Worm (Caenorhabditis elegans) whole organism, late embryonic: ENCODE measurements around the gene C09E7.8.

Experiments used
- C08G9.2 ChIP-seq: sonication (generic microtip); optimal IDR thresholded peaks from 2 replicates; lab custom pipeline; 2016; ENCODE audit warnings: mild to moderate bottlenecking, missing genetic modification characterization, moderate library complexity, missing compliant biosample characterization
- C38D4.7 ChIP-seq: fragments of 200-800 bp; sonication (Bioruptor generic); optimal IDR thresholded peaks from 2 replicates; lab custom pipeline; 2018; ENCODE audit warnings: mild to moderate bottlenecking, missing genetic modification characterization, moderate library complexity, missing compliant biosample characterization
- K02D7.2 ChIP-seq: sonication (generic microtip); optimal IDR thresholded peaks from 2 replicates; lab custom pipeline; 2017; ENCODE audit warnings: mild to moderate bottlenecking, missing genetic modification characterization, missing compliant biosample characterization
- K09A11.1 ChIP-seq: sonication (generic microtip); optimal IDR thresholded peaks from 2 replicates; lab custom pipeline; 2017; ENCODE audit warnings: antibody characterized with exemption, mild to moderate bottlenecking, missing genetic modification characterization, missing compliant biosample characterization; ENCODE audit not compliant: insufficient read depth
- Y22D7AL.16 ChIP-seq: sonication (generic microtip); optimal IDR thresholded peaks from 2 replicates; lab custom pipeline; 2016; ENCODE audit warnings: missing genetic modification characterization, missing compliant biosample characterization
- ama-1 ChIP-seq: fragments of 150-350 bp; optimal IDR thresholded peaks from 2 replicates; lab custom pipeline; 2014
- ceh-14 ChIP-seq: sonication (generic microtip); optimal IDR thresholded peaks from 2 replicates; lab custom pipeline; 2016; ENCODE audit warnings: missing genotype, missing genetic modification characterization, missing compliant biosample characterization
- ceh-2 ChIP-seq: sonication (generic microtip); optimal IDR thresholded peaks from 2 replicates; lab custom pipeline; 2016; ENCODE audit warnings: missing genotype, missing genetic modification characterization, missing compliant biosample characterization
- ceh-24 ChIP-seq: sonication (generic microtip); optimal IDR thresholded peaks from 2 replicates; lab custom pipeline; 2016; ENCODE audit warnings: mild to moderate bottlenecking, missing genetic modification characterization, missing compliant biosample characterization
- ceh-30 ChIP-seq: fragments of 150-350 bp; optimal IDR thresholded peaks from 2 replicates; lab custom pipeline; 2014; ENCODE audit warnings: missing biosample characterization, missing genetic modification characterization
- ceh-34 ChIP-seq: sonication (generic microtip); optimal IDR thresholded peaks from 2 replicates; lab custom pipeline; 2016; ENCODE audit warnings: mild to moderate bottlenecking, missing genetic modification characterization, missing compliant biosample characterization
- ceh-45 ChIP-seq: fragments of 200-800 bp; sonication (Bioruptor generic); IDR thresholded peaks from 2 replicates; pipeline ENCODE4 v1.3.6; 2022; ENCODE audit warnings: missing genetic modification reagents, missing genetic modification characterization, missing compliant biosample characterization
- ceh-48 ChIP-seq: sonication (generic microtip); optimal IDR thresholded peaks from 2 replicates; lab custom pipeline; 2016; ENCODE audit warnings: missing genetic modification characterization, inconsistent platforms, missing compliant biosample characterization
- ceh-6 ChIP-seq: fragments of 200-800 bp; sonication (Bioruptor generic); optimal IDR thresholded peaks from 2 replicates; lab custom pipeline; 2018; ENCODE audit warnings: mild to moderate bottlenecking, missing genetic modification characterization, missing compliant biosample characterization
- che-1 ChIP-seq: sonication (generic microtip); optimal IDR thresholded peaks from 2 replicates; lab custom pipeline; 2016; ENCODE audit warnings: mild to moderate bottlenecking, missing genetic modification characterization, missing compliant biosample characterization
- ets-4 ChIP-seq: sonication (generic microtip); optimal IDR thresholded peaks from 2 replicates; lab custom pipeline; 2016; ENCODE audit warnings: missing genetic modification characterization, missing compliant biosample characterization
- fax-1 ChIP-seq: sonication (generic microtip); optimal IDR thresholded peaks from 2 replicates; lab custom pipeline; 2016; ENCODE audit warnings: missing genotype, missing genetic modification characterization, missing compliant biosample characterization
- fkh-6 ChIP-seq: sonication (generic microtip); optimal IDR thresholded peaks from 2 replicates; lab custom pipeline; 2016; ENCODE audit warnings: missing genetic modification characterization, missing compliant biosample characterization
- gmeb-2 ChIP-seq: sonication (generic microtip); optimal IDR thresholded peaks from 2 replicates; lab custom pipeline; 2016; ENCODE audit warnings: missing genetic modification characterization, inconsistent platforms, missing compliant biosample characterization
- hlh-13 ChIP-seq: fragments of 200-800 bp; sonication (Bioruptor generic); optimal IDR thresholded peaks from 2 replicates; lab custom pipeline; 2018; ENCODE audit warnings: mild to moderate bottlenecking, missing genetic modification characterization, missing compliant biosample characterization
- hlh-30 ChIP-seq: sonication (generic microtip); optimal IDR thresholded peaks from 2 replicates; lab custom pipeline; 2017; ENCODE audit warnings: antibody characterized with exemption, missing genetic modification characterization, missing compliant biosample characterization; ENCODE audit not compliant: insufficient read depth
- hlh-8 ChIP-seq: sonication (generic microtip); optimal IDR thresholded peaks from 2 replicates; lab custom pipeline; 2016; ENCODE audit warnings: missing genotype, missing genetic modification characterization, missing compliant biosample characterization
- lim-6 ChIP-seq: sonication (generic microtip); optimal IDR thresholded peaks from 2 replicates; lab custom pipeline; 2016; ENCODE audit warnings: missing genetic modification characterization, missing compliant biosample characterization
- lin-11 ChIP-seq: fragments of 200-800 bp; sonication (Bioruptor generic); optimal IDR thresholded peaks from 2 replicates; lab custom pipeline; 2018; ENCODE audit warnings: mild to moderate bottlenecking, missing genetic modification characterization, missing compliant biosample characterization
- nhr-232 ChIP-seq: sonication (generic microtip); optimal IDR thresholded peaks from 2 replicates; lab custom pipeline; 2016; ENCODE audit warnings: missing genetic modification characterization, missing compliant biosample characterization
- npax-4 ChIP-seq: sonication (generic microtip); optimal IDR thresholded peaks from 2 replicates; lab custom pipeline; 2016; ENCODE audit warnings: missing genetic modification characterization, missing compliant biosample characterization
- odd-2 ChIP-seq: sonication (generic microtip); optimal IDR thresholded peaks from 2 replicates; lab custom pipeline; 2017; ENCODE audit warnings: antibody characterized with exemption, mild to moderate bottlenecking, missing genetic modification characterization, missing compliant biosample characterization
- pag-3 ChIP-seq: sonication (generic microtip); optimal IDR thresholded peaks from 2 replicates; lab custom pipeline; 2016; ENCODE audit warnings: missing compliant biosample characterization, missing genetic modification characterization, borderline replicate concordance
- pat-9 ChIP-seq: fragments of 200-800 bp; sonication (Bioruptor generic); optimal IDR thresholded peaks from 2 replicates; lab custom pipeline; 2018; ENCODE audit warnings: mild to moderate bottlenecking, missing genetic modification characterization, moderate library complexity, missing compliant biosample characterization
- pha-2 ChIP-seq: sonication (generic microtip); optimal IDR thresholded peaks from 2 replicates; lab custom pipeline; 2017; ENCODE audit warnings: mild to moderate bottlenecking, missing genetic modification characterization, missing compliant biosample characterization
- pha-4 ChIP-seq: fragments of 150-350 bp; optimal IDR thresholded peaks from 2 replicates; lab custom pipeline; 2018; ENCODE audit warnings: missing biosample characterization, missing genetic modification reagents, missing genetic modification characterization
- pros-1 ChIP-seq: fragments of 150-350 bp; optimal IDR thresholded peaks from 2 replicates; lab custom pipeline; 2014; ENCODE audit warnings: missing biosample characterization, missing genetic modification reagents, missing genetic modification characterization
- ref-2 ChIP-seq: sonication (generic microtip); optimal IDR thresholded peaks from 2 replicates; lab custom pipeline; 2016; ENCODE audit warnings: missing genetic modification characterization, missing compliant biosample characterization
- rnt-1 ChIP-seq: sonication (generic microtip); optimal IDR thresholded peaks from 2 replicates; lab custom pipeline; 2016; ENCODE audit warnings: missing genetic modification characterization, missing compliant biosample characterization
- sox-2 ChIP-seq: fragments of 200-800 bp; sonication (Bioruptor generic); IDR thresholded peaks from 2 replicates; pipeline ENCODE4 v1.3.6; 2022; ENCODE audit warnings: missing genetic modification reagents, missing genetic modification characterization, missing compliant biosample characterization
- tbx-2 ChIP-seq: sonication (generic microtip); optimal IDR thresholded peaks from 2 replicates; lab custom pipeline; 2016; ENCODE audit warnings: missing genetic modification characterization, missing compliant biosample characterization
- unc-42 ChIP-seq: sonication (generic microtip); optimal IDR thresholded peaks from 2 replicates; lab custom pipeline; 2016; ENCODE audit warnings: missing genotype, missing genetic modification characterization, missing compliant biosample characterization
- unc-55 ChIP-seq: sonication (generic microtip); optimal IDR thresholded peaks from 2 replicates; lab custom pipeline; 2017; ENCODE audit warnings: missing biosample characterization, missing genetic modification reagents, missing genetic modification characterization
- zip-5 ChIP-seq: sonication (generic microtip); optimal IDR thresholded peaks from 2 replicates; lab custom pipeline; 2016; ENCODE audit warnings: missing genetic modification characterization, missing compliant biosample characterization

Gene C09E7.8

DNA sequence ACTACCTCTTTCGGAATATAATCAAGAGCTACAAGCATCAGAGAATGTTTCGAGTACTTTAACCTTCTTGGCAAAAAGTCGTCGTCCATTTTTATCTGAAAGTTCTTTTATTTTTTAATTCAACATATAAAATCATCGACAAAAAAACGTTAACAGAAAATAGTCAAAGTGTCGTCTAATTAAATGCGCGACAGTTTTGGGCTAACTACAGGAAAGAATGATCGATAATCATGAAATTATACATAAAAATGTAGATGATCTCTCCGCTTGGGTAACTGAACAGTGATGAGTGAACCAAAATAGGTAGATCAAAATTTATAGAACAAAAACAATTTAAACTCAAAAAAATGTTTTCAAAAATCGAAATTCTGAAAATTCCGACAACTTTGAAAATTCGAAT is at the start of gene C09E7.8:
TSS of gene C09E7.8 (minus strand) at position 101 of the 400 bp plus-strand sequence.
- TF ChIP-seq pag-3 (tag; lab: Kevin White, UChicago) = no peak
- no peak for TF ChIP-seq K02D7.2 (tag; lab: Kevin White, UChicago)
- no peak for TF ChIP-seq lin-11 (tag; lab: Kevin White, UChicago)
- TF ChIP-seq hlh-30 (tag; lab: Kevin White, UChicago) = no peak
- TF ChIP-seq ceh-14 (tag; lab: Kevin White, UChicago) = no peak
- no peak for TF ChIP-seq ceh-48 (tag; lab: Kevin White, UChicago)
- no peak for TF ChIP-seq ama-1
- no peak for TF ChIP-seq rnt-1
- TF ChIP-seq fax-1 (tag; lab: Kevin White, UChicago) = no peak
- TF ChIP-seq C38D4.7 (GFP tag; lab: Kevin White, UChicago) = no peak
- no peak for TF ChIP-seq fkh-6
- TF ChIP-seq ceh-30 (tag; lab: Kevin White, UChicago) = no peak
- TF ChIP-seq nhr-232 (tag; lab: Kevin White, UChicago) = no peak
- TF ChIP-seq, all 69 proteins: peak for 0

ce11 chrIII:6607646-6608045 is 49.3 kb upstream of the C09E7.8 start:
- TF ChIP-seq ceh-14 (tag; lab: Kevin White, UChicago) (no peak), ceh-34 (tag; lab: Kevin White, UChicago) (no peak), ets-4 (tag; lab: Kevin White, UChicago) (no peak), C08G9.2 (tag; lab: Kevin White, UChicago) (no peak), tbx-2 (no peak), ceh-2 (tag; lab: Kevin White, UChicago) (no peak), lim-6 (tag; lab: Kevin White, UChicago) (no peak), sox-2 (no peak), zip-5 (tag; lab: Kevin White, UChicago) (no peak), hlh-8 (tag; lab: Kevin White, UChicago) (no peak), hlh-13 (GFP tag; lab: Kevin White, UChicago) (no peak), pha-4 (tag; lab: Kevin White, UChicago) (no peak)

ce11 chrIII:6607067-6607466 is 48.7 kb upstream of the C09E7.8 start:
- no peak for TF ChIP-seq pat-9 (tag; lab: Kevin White, UChicago)
- no peak for TF ChIP-seq gmeb-2 (tag; lab: Kevin White, UChicago)
- TF ChIP-seq pros-1 (tag; lab: Kevin White, UChicago) = no peak
- TF ChIP-seq npax-4 (tag; lab: Kevin White, UChicago) = no peak
- no peak for TF ChIP-seq Y22D7AL.16 (tag; lab: Kevin White, UChicago)
- TF ChIP-seq ceh-6 (GFP tag; lab: Kevin White, UChicago) = no peak
- no peak for TF ChIP-seq ama-1
- no peak for TF ChIP-seq K02D7.2 (tag; lab: Kevin White, UChicago)
- no peak for TF ChIP-seq unc-55 (GFP tag; lab: Kevin White, UChicago)
- no peak for TF ChIP-seq ref-2 (tag; lab: Kevin White, UChicago)
- TF ChIP-seq ceh-2 (tag; lab: Kevin White, UChicago) = no peak
- TF ChIP-seq odd-2 (tag; lab: Kevin White, UChicago) = no peak
- TF ChIP-seq sox-2 = no peak
- no peak for TF ChIP-seq ceh-45 (GFP tag; lab: Robert Waterston, UW)
- no peak for TF ChIP-seq pha-2 (tag; lab: Kevin White, UChicago)
- no peak for TF ChIP-seq che-1 (tag; lab: Kevin White, UChicago)
- no peak for TF ChIP-seq zip-5 (tag; lab: Kevin White, UChicago)
- no peak for TF ChIP-seq K09A11.1 (tag; lab: Kevin White, UChicago)
- no peak for TF ChIP-seq unc-42 (tag; lab: Kevin White, UChicago)
- no peak for TF ChIP-seq ceh-24 (tag; lab: Kevin White, UChicago)
